Worm (Caenorhabditis elegans) whole organism, L1 larva: ENCODE measurements around the gene F46B6.4.
A peak's percentile ranks its signal among the peaks of the same experiment; 100 is the strongest.

Experiments used
- C04F5.9 ChIP-seq: sonication (generic microtip); optimal IDR thresholded peaks from 2 replicates; lab custom pipeline; 2016; ENCODE audit warnings: missing genetic modification characterization, missing compliant biosample characterization
- C16A3.4 ChIP-seq: fragments of 150-350 bp; optimal IDR thresholded peaks from 2 replicates; lab custom pipeline; 2014; ENCODE audit warnings: missing biosample characterization, missing genetic modification characterization
- Y116A8C.19 ChIP-seq: sonication (generic microtip); optimal IDR thresholded peaks from 2 replicates; lab custom pipeline; 2016; ENCODE audit warnings: missing compliant biosample characterization, missing genetic modification characterization, borderline replicate concordance
- alr-1 ChIP-seq: fragments of 200-800 bp; sonication (Bioruptor generic); optimal IDR thresholded peaks from 2 replicates; lab custom pipeline; 2018; ENCODE audit warnings: borderline replicate concordance, mild to moderate bottlenecking, missing genetic modification characterization, missing compliant biosample characterization
- aly-2 ChIP-seq: fragments of 150-350 bp; optimal IDR thresholded peaks from 2 replicates; lab custom pipeline; 2014; ENCODE audit warnings: missing biosample characterization, missing genetic modification characterization
- ama-1 ChIP-seq: fragments of 150-350 bp; optimal IDR thresholded peaks from 2 replicates; lab custom pipeline; 2014
- blmp-1 ChIP-seq: fragments of 150-350 bp; optimal IDR thresholded peaks from 2 replicates; lab custom pipeline; 2014; ENCODE audit warnings: missing biosample characterization, missing genetic modification characterization
- ceh-8 ChIP-seq: fragments of 200-800 bp; sonication (Bioruptor generic); optimal IDR thresholded peaks from 2 replicates; lab custom pipeline; 2018; ENCODE audit warnings: mild to moderate bottlenecking, missing genetic modification characterization, moderate library complexity, missing compliant biosample characterization
- ceh-88 ChIP-seq: fragments of 200-800 bp; sonication (Bioruptor generic); IDR thresholded peaks from 2 replicates; pipeline ENCODE4 v1.3.6; 2022; ENCODE audit warnings: missing genetic modification characterization, missing compliant biosample characterization
- ceh-90 ChIP-seq: sonication (generic microtip); optimal IDR thresholded peaks from 2 replicates; lab custom pipeline; 2016; ENCODE audit warnings: missing genetic modification characterization, missing compliant biosample characterization
- ces-1 ChIP-seq: fragments of 150-350 bp; optimal IDR thresholded peaks from 2 replicates; lab custom pipeline; 2014; ENCODE audit warnings: missing biosample characterization, missing genetic modification reagents, missing genetic modification characterization
- efl-1 ChIP-seq, 4 experiments: fragments of 150-350 bp; optimal IDR thresholded peaks in 3 of 4; peaks in 1 of 4; 1 replicate in 1 of 4; 2 replicates in 3 of 4; lab custom pipeline; 2014; ENCODE audit warnings: missing biosample characterization in 2 of 4, missing genetic modification characterization in 2 of 4, missing genetic modification reagents in 2 of 4
- egl-13 ChIP-seq: sonication (generic microtip); optimal IDR thresholded peaks from 2 replicates; lab custom pipeline; 2016; ENCODE audit warnings: missing genotype, missing genetic modification reagents, missing genetic modification characterization, missing compliant biosample characterization
- egl-27 ChIP-seq, 2 experiments: fragments of 150-350 bp in 1 of 2; sonication (generic microtip); optimal IDR thresholded peaks; 3 replicates each; lab custom pipeline; 2017 to 2018; ENCODE audit warnings: missing biosample characterization in 2 of 2, missing genetic modification characterization in 2 of 2, missing genetic modification reagents in 2 of 2
- ets-5 ChIP-seq: fragments of 200-800 bp; sonication (Bioruptor generic); IDR thresholded peaks from 2 replicates; pipeline ENCODE4 v1.3.6; 2022; ENCODE audit warnings: missing genetic modification characterization, missing compliant biosample characterization
- fkh-10 ChIP-seq: sonication (generic microtip); optimal IDR thresholded peaks from 2 replicates; lab custom pipeline; 2017; ENCODE audit warnings: missing biosample characterization, missing genetic modification reagents, missing genetic modification characterization
- fkh-8 ChIP-seq: sonication (generic microtip); optimal IDR thresholded peaks from 2 replicates; lab custom pipeline; 2016; ENCODE audit warnings: mild to moderate bottlenecking, missing genetic modification characterization, missing compliant biosample characterization
- fos-1 ChIP-seq: fragments of 150-350 bp; optimal IDR thresholded peaks from 2 replicates; lab custom pipeline; 2014; ENCODE audit warnings: missing biosample characterization, missing genetic modification characterization
- grh-1 ChIP-seq: fragments of 200-800 bp; sonication (Bioruptor generic); IDR thresholded peaks from 2 replicates; pipeline ENCODE4 v1.3.6; 2022; ENCODE audit warnings: missing genetic modification reagents, missing genetic modification characterization, missing compliant biosample characterization
- hlh-17 ChIP-seq: fragments of 200-800 bp; sonication (Bioruptor generic); optimal IDR thresholded peaks from 2 replicates; lab custom pipeline; 2018; ENCODE audit warnings: missing genetic modification characterization, mild to moderate bottlenecking, missing compliant biosample characterization, moderate library complexity, borderline replicate concordance
- hlh-4 ChIP-seq: sonication (generic microtip); optimal IDR thresholded peaks from 2 replicates; lab custom pipeline; 2016; ENCODE audit warnings: mild to moderate bottlenecking, missing genetic modification characterization, missing compliant biosample characterization
- hpl-2 ChIP-seq: fragments of 150-350 bp; optimal IDR thresholded peaks from 2 replicates; lab custom pipeline; 2014; ENCODE audit warnings: missing biosample characterization, missing genetic modification reagents, missing genetic modification characterization
- irx-1 ChIP-seq: sonication (generic microtip); optimal IDR thresholded peaks from 2 replicates; lab custom pipeline; 2016; ENCODE audit warnings: missing genetic modification characterization, missing compliant biosample characterization
- lin-14 ChIP-seq: fragments of 200-800 bp; sonication (Bioruptor generic); optimal IDR thresholded peaks from 2 replicates; lab custom pipeline; 2018; ENCODE audit warnings: mild to moderate bottlenecking, missing genetic modification characterization, moderate library complexity, missing compliant biosample characterization
- lin-35 ChIP-seq, 2 experiments: fragments of 150-350 bp; optimal IDR thresholded peaks; 2 replicates each; lab custom pipeline; 2014; ENCODE audit warnings: missing biosample characterization in 2 of 2, missing genetic modification characterization in 2 of 2, missing genetic modification reagents in 2 of 2
- lsy-2 ChIP-seq, 2 experiments: fragments of 150-350 bp; optimal IDR thresholded peaks; 2 replicates each; lab custom pipeline; 2014; ENCODE audit warnings: missing biosample characterization in 2 of 2, missing genetic modification characterization in 2 of 2
- mab-9 ChIP-seq: fragments of 200-800 bp; sonication (Bioruptor generic); IDR thresholded peaks from 2 replicates; pipeline ENCODE4 v1.3.6; 2022; ENCODE audit warnings: missing genetic modification reagents, missing genetic modification characterization, missing compliant biosample characterization
- mdl-1 ChIP-seq, 2 experiments: fragments of 150-350 bp; optimal IDR thresholded peaks; 2 replicates each; lab custom pipeline; 2014 to 2017; ENCODE audit warnings: missing biosample characterization in 2 of 2, missing genetic modification characterization in 2 of 2, inconsistent platforms in 1 of 2
- mef-2 ChIP-seq: fragments of 150-350 bp; optimal IDR thresholded peaks from 2 replicates; lab custom pipeline; 2014; ENCODE audit warnings: missing biosample characterization, missing genetic modification characterization
- mep-1 ChIP-seq: fragments of 150-350 bp; optimal IDR thresholded peaks from 2 replicates; lab custom pipeline; 2014; ENCODE audit warnings: missing biosample characterization, missing genetic modification characterization
- nhr-20 ChIP-seq: sonication (generic microtip); optimal IDR thresholded peaks from 2 replicates; lab custom pipeline; 2016; ENCODE audit warnings: mild to moderate bottlenecking, missing genetic modification characterization, missing compliant biosample characterization
- nhr-71 ChIP-seq: sonication (generic microtip); optimal IDR thresholded peaks from 2 replicates; lab custom pipeline; 2016; ENCODE audit warnings: mild to moderate bottlenecking, missing genetic modification characterization, moderate library complexity, missing compliant biosample characterization
- nhr-76 ChIP-seq: sonication (generic microtip); optimal IDR thresholded peaks from 2 replicates; lab custom pipeline; 2017; ENCODE audit warnings: missing biosample characterization, missing genetic modification characterization
- nhr-77 ChIP-seq: fragments of 150-350 bp; optimal IDR thresholded peaks from 2 replicates; lab custom pipeline; 2014; ENCODE audit warnings: missing biosample characterization, missing genetic modification characterization
- nhr-85 ChIP-seq: sonication (generic microtip); peaks from one replicate; lab custom pipeline; 2016; ENCODE audit warnings: missing genetic modification characterization, inconsistent platforms, missing compliant biosample characterization
- nhr-90 ChIP-seq: sonication (generic microtip); optimal IDR thresholded peaks from 2 replicates; lab custom pipeline; 2016; ENCODE audit warnings: mild to moderate bottlenecking, missing genetic modification characterization, missing compliant biosample characterization; ENCODE audit not compliant: poor library complexity
- pag-3 ChIP-seq: sonication (generic microtip); optimal IDR thresholded peaks from 2 replicates; lab custom pipeline; 2017; ENCODE audit warnings: missing genetic modification characterization, mild to moderate bottlenecking, missing compliant biosample characterization, antibody characterized with exemption, borderline replicate concordance; ENCODE audit not compliant: insufficient read depth
- skn-1 ChIP-seq: fragments of 150-350 bp; optimal IDR thresholded peaks from 2 replicates; lab custom pipeline; 2014; ENCODE audit warnings: missing biosample characterization, missing genetic modification characterization
- snu-23 ChIP-seq: sonication (generic microtip); optimal IDR thresholded peaks from 2 replicates; lab custom pipeline; 2016; ENCODE audit warnings: missing genetic modification characterization, missing compliant biosample characterization
- tbx-2 ChIP-seq: sonication (generic microtip); optimal IDR thresholded peaks from 2 replicates; lab custom pipeline; 2016; ENCODE audit warnings: missing genetic modification characterization, missing compliant biosample characterization
- unc-130 ChIP-seq: fragments of 150-350 bp; optimal IDR thresholded peaks from 2 replicates; lab custom pipeline; 2017; ENCODE audit warnings: missing biosample characterization, missing genetic modification characterization, inconsistent platforms
- unc-30 ChIP-seq: sonication (generic microtip); optimal IDR thresholded peaks from 2 replicates; lab custom pipeline; 2017; ENCODE audit warnings: missing biosample characterization, missing genetic modification characterization
- vab-15 ChIP-seq: sonication (generic microtip); optimal IDR thresholded peaks from 2 replicates; lab custom pipeline; 2017; ENCODE audit warnings: missing genotype, mild to moderate bottlenecking, missing genetic modification characterization, missing compliant biosample characterization
- xbp-1 ChIP-seq: sonication (generic microtip); optimal IDR thresholded peaks from 2 replicates; lab custom pipeline; 2016; ENCODE audit warnings: missing genetic modification characterization, missing compliant biosample characterization
- zag-1 ChIP-seq: fragments of 150-350 bp; optimal IDR thresholded peaks from 2 replicates; lab custom pipeline; 2014; ENCODE audit warnings: missing biosample characterization, missing genetic modification characterization
- zip-4 ChIP-seq: fragments of 200-800 bp; sonication (Bioruptor generic); optimal IDR thresholded peaks from 2 replicates; lab custom pipeline; 2018; ENCODE audit warnings: mild to moderate bottlenecking, missing genetic modification characterization, moderate library complexity, missing compliant biosample characterization

Gene F46B6.4

DNA sequence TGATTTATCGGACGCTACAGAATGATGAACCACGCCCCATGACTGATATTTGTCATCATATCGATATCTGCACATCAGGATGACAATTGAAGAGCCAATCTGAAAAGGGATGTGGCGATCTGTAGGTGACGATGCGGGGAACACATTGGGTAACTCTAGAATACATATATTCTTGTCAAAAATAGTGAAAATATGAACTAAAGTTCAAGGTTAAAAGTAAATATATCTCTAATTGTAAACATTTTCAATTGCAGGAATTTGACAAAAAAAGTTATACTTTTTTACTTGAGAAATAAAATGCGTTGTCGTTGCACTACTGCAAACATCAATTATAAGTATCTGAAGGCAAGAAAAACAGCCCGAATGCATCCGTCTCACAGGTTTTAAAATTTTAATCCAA, 26.4 kb downstream of the F46B6.4 start, which contains the start of gene F58E6.6:
Gene F58E6.6, minus strand, starts transcription at position 101 of the 400 bp plus-strand sequence.
- no peak for TF ChIP-seq nhr-77 (tag; lab: Kevin White, UChicago)
- no peak for TF ChIP-seq lin-35 (GFP tag; optimal IDR thresholded peaks at IDR 0.05; lab: Kevin White, UChicago)
- TF ChIP-seq, all 84 proteins: peak for 0

DNA sequence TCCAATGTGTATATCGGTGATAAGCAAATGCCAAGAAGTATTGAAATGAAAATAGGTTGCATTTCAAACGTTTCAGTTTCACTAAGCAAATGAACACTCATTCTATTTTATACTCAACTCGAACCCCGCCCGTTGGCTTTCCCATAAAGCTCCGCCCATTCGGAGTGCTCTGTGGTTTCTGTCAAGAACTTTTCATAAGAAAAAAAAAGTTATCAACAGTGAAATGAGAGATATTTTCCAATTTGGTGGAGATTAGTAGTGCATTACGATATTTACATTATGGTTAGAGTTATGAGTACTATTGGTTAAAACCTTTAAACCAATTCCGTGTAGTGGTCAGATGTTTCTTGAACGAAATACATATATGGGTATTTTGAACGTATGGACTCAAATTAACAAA, 29.0 kb downstream of the F46B6.4 start, which contains the start of gene F58E6.4:
Gene F58E6.4, minus strand, starts transcription at position 101 of the 400 bp plus-strand sequence.
- TF ChIP-seq fos-1 (tag; lab: Kevin White, UChicago) (no peak), aly-2 (no peak), efl-1 (optimal IDR thresholded peaks at IDR 0.05; lab: Kevin White, UChicago) (no peak), efl-1 (GFP tag; optimal IDR thresholded peaks at IDR 0.05 in 1 of 2; lab: Kevin White, UChicago) (no peak), nhr-71 (no peak), hlh-4 (no peak), nhr-76 (tag; lab: Kevin White, UChicago) (no peak), unc-30 (no peak), xbp-1 (tag; lab: Kevin White, UChicago) (no peak), zag-1 (tag; lab: Kevin White, UChicago) (no peak)
- TF ChIP-seq, all 84 proteins: peak for 0

DNA sequence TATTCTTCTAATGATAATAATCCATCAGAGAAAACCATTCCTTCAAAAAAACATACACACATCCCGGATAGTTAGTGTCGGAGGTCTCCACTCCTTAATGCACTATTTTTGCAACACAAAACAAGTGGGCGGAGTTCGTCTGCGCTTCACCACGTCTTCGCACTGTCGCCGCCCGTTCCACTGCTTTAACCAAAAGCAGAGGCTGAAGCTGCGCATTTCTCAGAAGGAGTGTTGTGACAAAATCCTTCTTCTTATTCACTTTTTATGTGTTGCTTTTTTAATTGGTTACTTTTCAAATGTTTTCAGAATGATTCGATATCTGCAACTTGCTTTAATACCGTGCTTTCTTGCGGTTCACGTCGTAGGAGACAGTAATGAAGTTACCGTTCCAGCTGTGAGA, 34.4 kb downstream of the F46B6.4 start, which contains the start of gene F58E6.13:
Gene F58E6.13, plus strand, starts transcription at position 301 of the 400 bp plus-strand sequence.
- TF ChIP-seq nhr-20 (tag; lab: Kevin White, UChicago) (no peak), unc-130 (tag; lab: Kevin White, UChicago) (no peak)

DNA sequence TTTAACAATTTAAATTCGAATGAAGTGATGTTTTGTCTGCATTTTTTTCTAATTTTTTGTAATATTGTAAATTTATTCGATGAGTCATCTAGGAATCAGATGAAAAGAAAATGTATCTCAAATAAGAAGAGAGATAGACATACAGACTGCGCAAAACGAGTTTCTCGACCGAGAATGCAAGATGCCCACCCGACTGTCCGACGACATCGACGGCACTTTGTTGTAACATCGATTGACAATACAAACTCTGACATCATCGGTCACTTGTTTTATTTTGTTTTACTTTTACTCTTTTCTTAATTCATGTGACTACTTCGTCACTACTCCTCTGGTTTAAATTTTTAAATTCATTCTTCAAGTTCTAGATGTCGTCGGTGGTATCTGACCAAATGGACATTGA, 38.5 kb downstream of the F46B6.4 start, which contains the start of gene sta-2:
Gene sta-2, plus strand, starts transcription at position 349 of the 400 bp plus-strand sequence.
- TF ChIP-seq mab-9 (GFP tag; lab: Robert Waterston, UW) = no peak
- TF ChIP-seq nhr-71 = peak; percentile 67
- TF ChIP-seq C04F5.9 (tag; lab: Kevin White, UChicago) = no peak
- no peak for TF ChIP-seq alr-1 (tag; lab: Kevin White, UChicago)
- no peak for TF ChIP-seq fkh-10 (GFP tag; lab: Kevin White, UChicago)
- TF ChIP-seq fkh-8 (tag; lab: Kevin White, UChicago) = no peak
- TF ChIP-seq lsy-2 (tag; optimal IDR thresholded peaks at IDR 0.05; lab: Kevin White, UChicago) = peak in 1 of 2 experiments; percentile 48
- no peak for TF ChIP-seq irx-1 (tag; lab: Kevin White, UChicago)
- peak; percentile 81 for TF ChIP-seq grh-1 (GFP tag; lab: Robert Waterston, UW)
- no peak for TF ChIP-seq vab-15 (tag; lab: Kevin White, UChicago)
- TF ChIP-seq tbx-2 (tag; lab: Kevin White, UChicago) = peak; percentile 47
- no peak for TF ChIP-seq hlh-17
- no peak for TF ChIP-seq skn-1 (tag; lab: Kevin White, UChicago)
- TF ChIP-seq mdl-1 (tag; optimal IDR thresholded peaks at IDR 0.05; lab: Kevin White, UChicago) = peak in 1 of 2 experiments; percentile 61
- no peak for TF ChIP-seq hpl-2 (GFP tag; lab: Kevin White, UChicago)
- no peak for TF ChIP-seq Y116A8C.19 (tag; lab: Kevin White, UChicago)
- no peak for TF ChIP-seq ces-1 (GFP tag; lab: Kevin White, UChicago)
- peak; percentile 20 for TF ChIP-seq C16A3.4 (tag; lab: Kevin White, UChicago)
- TF ChIP-seq egl-13 = no peak
- TF ChIP-seq pag-3 (tag; lab: Kevin White, UChicago) = no peak
- TF ChIP-seq ceh-90 = no peak
- no peak for TF ChIP-seq egl-27 (tag; optimal IDR thresholded peaks at IDR 0.05; lab: Kevin White, UChicago)
- peak; percentile 26 for TF ChIP-seq nhr-90 (tag; lab: Kevin White, UChicago)
- TF ChIP-seq ceh-8 = no peak
- peak; percentile 66 for TF ChIP-seq snu-23
- no peak for TF ChIP-seq ama-1
- TF ChIP-seq ceh-88 (GFP tag; lab: Robert Waterston, UW) = no peak
- peak; percentile 69 for TF ChIP-seq lin-14 (GFP tag; lab: Kevin White, UChicago)
- no peak for TF ChIP-seq ets-5 (GFP tag; lab: Robert Waterston, UW)
- peak in 1 of 2 experiments; percentile 57 for TF ChIP-seq lin-35 (GFP tag; optimal IDR thresholded peaks at IDR 0.05; lab: Kevin White, UChicago)
- TF ChIP-seq nhr-85 (tag; lab: Kevin White, UChicago) = peak; percentile 93
- TF ChIP-seq blmp-1 = peak; percentile 86
- no peak for TF ChIP-seq mef-2 (tag; lab: Kevin White, UChicago)
- peak; percentile 70 for TF ChIP-seq nhr-20 (tag; lab: Kevin White, UChicago)
- TF ChIP-seq efl-1 (optimal IDR thresholded peaks at IDR 0.05; lab: Kevin White, UChicago) = no peak
- peak in 1 of 2 experiments; percentile 64 for TF ChIP-seq efl-1 (GFP tag; optimal IDR thresholded peaks at IDR 0.05 in 1 of 2; lab: Kevin White, UChicago)
- TF ChIP-seq mep-1 (tag; lab: Kevin White, UChicago) = no peak
- no peak for TF ChIP-seq unc-30
- no peak for TF ChIP-seq zip-4 (GFP tag; lab: Kevin White, UChicago)
